Worm (Caenorhabditis elegans) whole organism, young adult: ENCODE results near the gene srw-99.

Experiments used
- C06A6.2 ChIP-seq: fragments of 200-800 bp; sonication (Bioruptor generic); conservative IDR thresholded peaks from 2 replicates; pipeline ENCODE4 v1.3.6; 2022; ENCODE audit warnings: missing genetic modification characterization, missing compliant biosample characterization
- F37B4.10 ChIP-seq: fragments of 200-800 bp; sonication (Bioruptor generic); IDR thresholded peaks from 2 replicates; pipeline ENCODE4 v1.3.6; 2022; ENCODE audit warnings: missing genetic modification characterization, missing compliant biosample characterization
- F49E8.2 ChIP-seq: sonication (generic microtip); optimal IDR thresholded peaks from 3 replicates; lab custom pipeline; 2017; ENCODE audit warnings: missing genetic modification characterization, mild to moderate bottlenecking, missing compliant biosample characterization, antibody characterized with exemption, moderate library complexity; ENCODE audit not compliant: insufficient read depth
- F52B5.7 ChIP-seq: sonication (generic microtip); optimal IDR thresholded peaks from 2 replicates; lab custom pipeline; 2016; ENCODE audit warnings: mild to moderate bottlenecking, missing genetic modification characterization, missing compliant biosample characterization
- K12H6.12 ChIP-seq: fragments of 200-800 bp; sonication (Bioruptor generic); optimal IDR thresholded peaks from 2 replicates; lab custom pipeline; 2018; ENCODE audit warnings: mild to moderate bottlenecking, missing genetic modification characterization, missing compliant biosample characterization
- T26A5.8 ChIP-seq: sonication (generic microtip); optimal IDR thresholded peaks from 2 replicates; lab custom pipeline; 2016; ENCODE audit warnings: missing genetic modification characterization, missing compliant biosample characterization
- Y53F4B.3 ChIP-seq: fragments of 200-800 bp; sonication (Bioruptor generic); IDR thresholded peaks from 2 replicates; pipeline ENCODE4 v1.3.6; 2022; ENCODE audit warnings: missing genetic modification reagents, missing genetic modification characterization, missing compliant biosample characterization
- Y53G8AR.9 ChIP-seq: fragments of 200-800 bp; sonication (Bioruptor generic); conservative IDR thresholded peaks from 2 replicates; pipeline ENCODE4 v1.3.6; 2022; ENCODE audit warnings: missing genetic modification reagents, missing genetic modification characterization, missing compliant biosample characterization
- Y56A3A.18 ChIP-seq: fragments of 200-800 bp; sonication (Bioruptor generic); IDR thresholded peaks from 2 replicates; pipeline ENCODE4 v1.3.6; 2022; ENCODE audit warnings: missing genetic modification reagents, missing genetic modification characterization, missing compliant biosample characterization
- aptf-2 ChIP-seq: fragments of 200-800 bp; sonication (Bioruptor generic); conservative IDR thresholded peaks from 2 replicates; pipeline ENCODE4 v1.3.6; 2022; ENCODE audit warnings: missing genetic modification reagents, missing genetic modification characterization, missing compliant biosample characterization
- attf-6 ChIP-seq: fragments of 200-800 bp; sonication (Bioruptor generic); IDR thresholded peaks from 2 replicates; pipeline ENCODE4 v1.3.6; 2022; ENCODE audit warnings: missing genetic modification reagents, missing genetic modification characterization, missing compliant biosample characterization
- bed-2 ChIP-seq: fragments of 200-800 bp; sonication (Bioruptor generic); IDR thresholded peaks from 2 replicates; pipeline ENCODE4 v1.3.6; 2022; ENCODE audit warnings: missing genetic modification reagents, missing genetic modification characterization, missing compliant biosample characterization
- cebp-2 ChIP-seq: fragments of 200-800 bp; sonication (Bioruptor generic); IDR thresholded peaks from 2 replicates; pipeline ENCODE4 v1.3.6; 2022; ENCODE audit warnings: missing genetic modification characterization, missing compliant biosample characterization
- ceh-40 ChIP-seq: fragments of 200-800 bp; sonication (Bioruptor generic); IDR thresholded peaks from 2 replicates; pipeline ENCODE4 v1.3.6; 2022; ENCODE audit warnings: missing genetic modification characterization, missing compliant biosample characterization
- ceh-58 ChIP-seq: fragments of 200-800 bp; sonication (Bioruptor generic); IDR thresholded peaks from 2 replicates; pipeline ENCODE4 v1.3.6; 2022; ENCODE audit warnings: missing genetic modification characterization, missing compliant biosample characterization
- ceh-79 ChIP-seq: sonication (generic microtip); optimal IDR thresholded peaks from 2 replicates; lab custom pipeline; 2017; ENCODE audit warnings: mild to moderate bottlenecking, missing genetic modification characterization, missing compliant biosample characterization
- ceh-91 ChIP-seq: fragments of 200-800 bp; sonication (Bioruptor generic); IDR thresholded peaks from 2 replicates; pipeline ENCODE4 v1.3.6; 2022; ENCODE audit warnings: missing genetic modification reagents, missing genetic modification characterization, missing compliant biosample characterization
- dox-1 ChIP-seq: fragments of 200-800 bp; sonication (Bioruptor generic); IDR thresholded peaks from 2 replicates; pipeline ENCODE4 v1.3.6; 2022; ENCODE audit warnings: missing genetic modification reagents, missing genetic modification characterization, missing compliant biosample characterization
- him-1 ChIP-seq: sonication (generic microtip); optimal IDR thresholded peaks from 2 replicates; lab custom pipeline; 2016; ENCODE audit warnings: missing genotype, missing genetic modification reagents, missing genetic modification characterization, missing compliant biosample characterization
- let-607 ChIP-seq, 2 experiments: fragments of 200-800 bp in 1 of 2; sonication (Bioruptor generic) in 1 of 2; sonication (generic microtip) in 1 of 2; optimal IDR thresholded peaks; 2 replicates each; lab custom pipeline; 2016 to 2018; ENCODE audit warnings: mild to moderate bottlenecking in 2 of 2, missing compliant biosample characterization in 2 of 2, missing genetic modification characterization in 2 of 2, moderate library complexity in 2 of 2, missing genotype in 1 of 2
- lin-54 ChIP-seq: fragments of 200-800 bp; sonication (Bioruptor generic); optimal IDR thresholded peaks from 2 replicates; lab custom pipeline; 2018; ENCODE audit warnings: mild to moderate bottlenecking, missing genetic modification characterization, missing compliant biosample characterization
- madf-10 ChIP-seq: sonication (generic microtip); optimal IDR thresholded peaks from 2 replicates; lab custom pipeline; 2016; ENCODE audit warnings: mild to moderate bottlenecking, missing genetic modification characterization, missing compliant biosample characterization
- nhr-120 ChIP-seq: fragments of 200-800 bp; sonication (Bioruptor generic); IDR thresholded peaks from 2 replicates; pipeline ENCODE4 v1.3.6; 2022; ENCODE audit warnings: missing genetic modification characterization, missing compliant biosample characterization
- sea-2 ChIP-seq: fragments of 200-800 bp; sonication (Bioruptor generic); IDR thresholded peaks from 2 replicates; pipeline ENCODE4 v1.3.6; 2022; ENCODE audit warnings: missing genetic modification characterization, missing compliant biosample characterization
- snpc-4 ChIP-seq, 5 experiments: fragments of 150-350 bp in 1 of 5; sonication (generic microtip) in 4 of 5; optimal IDR thresholded peaks; 2 replicates each; lab custom pipeline; 2014 to 2018; ENCODE audit warnings: missing genetic modification characterization in 5 of 5, missing biosample characterization in 3 of 5, antibody characterized with exemption in 2 of 5, mild to moderate bottlenecking in 2 of 5, missing compliant biosample characterization in 2 of 5, missing genotype in 2 of 5, moderate library complexity in 2 of 5, missing genetic modification reagents in 1 of 5
- ztf-18 ChIP-seq: sonication (generic microtip); optimal IDR thresholded peaks from 2 replicates; lab custom pipeline; 2016; ENCODE audit warnings: missing genotype, mild to moderate bottlenecking, missing genetic modification characterization, missing compliant biosample characterization
- ztf-25 ChIP-seq: fragments of 200-800 bp; sonication (Bioruptor generic); IDR thresholded peaks from 2 replicates; pipeline ENCODE4 v1.3.6; 2022; ENCODE audit warnings: missing genetic modification reagents, missing genetic modification characterization, missing compliant biosample characterization
- ztf-26 ChIP-seq: sonication (generic microtip); optimal IDR thresholded peaks from 2 replicates; lab custom pipeline; 2017; ENCODE audit warnings: missing genetic modification characterization, missing compliant biosample characterization
- ztf-3 ChIP-seq: fragments of 200-800 bp; sonication (Bioruptor generic); optimal IDR thresholded peaks from 2 replicates; lab custom pipeline; 2018; ENCODE audit warnings: mild to moderate bottlenecking, missing genetic modification characterization, missing compliant biosample characterization
- ztf-6 ChIP-seq: fragments of 200-800 bp; sonication (Bioruptor generic); IDR thresholded peaks from 2 replicates; pipeline ENCODE4 v1.3.6; 2022; ENCODE audit warnings: missing genetic modification reagents, missing genetic modification characterization, missing compliant biosample characterization

The srw-99 gene

ce11 chrV:1725353-1725752, 16.8 kb downstream of the srw-99 start, which contains the start of gene sri-27:
Gene sri-27 (plus strand): TSS chrV:1725653.
- TF ChIP-seq madf-10 (tag; lab: Kevin White, UChicago) (no peak), T26A5.8 (tag; lab: Kevin White, UChicago) (no peak), let-607 (tag; optimal IDR thresholded peaks at IDR 0.05; lab: Kevin White, UChicago) (no peak), ceh-40 (GFP tag; lab: Robert Waterston, UW) (no peak)

- TF ChIP-seq dox-1 (GFP tag; lab: Robert Waterston, UW) (no peak), ztf-26 (tag; lab: Kevin White, UChicago) (no peak), ceh-79 (tag; lab: Kevin White, UChicago) (no peak), cebp-2 (GFP tag; lab: Robert Waterston, UW) (no peak), ceh-91 (GFP tag; lab: Robert Waterston, UW) (no peak), F52B5.7 (no peak), lin-54 (GFP tag; lab: Kevin White, UChicago) (no peak), ztf-6 (GFP tag; lab: Robert Waterston, UW) (no peak), ztf-25 (no peak), K12H6.12 (tag; lab: Kevin White, UChicago) (no peak), T26A5.8 (tag; lab: Kevin White, UChicago) (no peak), F37B4.10 (GFP tag; lab: Robert Waterston, UW) (no peak), Y53F4B.3 (no peak), F49E8.2 (tag; lab: Kevin White, UChicago) (no peak)
These were observed 23.4 kb downstream of the srw-99 start, which contains the start of gene gst-21 for ce11 chrV:1731918-1732317. Gene gst-21 (minus strand): TSS chrV:1732018.

ce11 chrV:1734569-1734968, 26.0 kb downstream of the srw-99 start, which contains the start of gene str-160:
Gene str-160 (plus strand): TSS chrV:1734869.
- TF ChIP-seq aptf-2 (GFP tag; lab: Robert Waterston, UW): no peak
- no peak for TF ChIP-seq him-1 (tag; lab: Kevin White, UChicago)
- TF ChIP-seq snpc-4 (GFP tag; optimal IDR thresholded peaks at IDR 0.05; lab: Kevin White, UChicago): no peak
- no peak for TF ChIP-seq snpc-4 (tag; optimal IDR thresholded peaks at IDR 0.05; lab: Kevin White, UChicago)
- TF ChIP-seq nhr-120 (GFP tag; lab: Robert Waterston, UW): no peak
- no peak for TF ChIP-seq ceh-58
- no peak for TF ChIP-seq ztf-18 (tag; lab: Kevin White, UChicago)
- TF ChIP-seq madf-10 (tag; lab: Kevin White, UChicago): no peak
- TF ChIP-seq F37B4.10 (GFP tag; lab: Robert Waterston, UW): no peak

ce11 chrV:1741074-1741473, 32.5 kb downstream of the srw-99 start, which contains the start of gene srab-25:
Gene srab-25 (minus strand): TSS chrV:1741174.
- TF ChIP-seq dox-1 (GFP tag; lab: Robert Waterston, UW) (no peak), Y56A3A.18 (GFP tag; lab: Robert Waterston, UW) (no peak), sea-2 (GFP tag; lab: Robert Waterston, UW) (no peak), Y53G8AR.9 (GFP tag; lab: Robert Waterston, UW) (no peak), bed-2 (GFP tag; lab: Robert Waterston, UW) (no peak), attf-6 (no peak), ceh-91 (GFP tag; lab: Robert Waterston, UW) (no peak), nhr-120 (GFP tag; lab: Robert Waterston, UW) (no peak), ztf-6 (GFP tag; lab: Robert Waterston, UW) (no peak), ztf-3 (GFP tag; lab: Kevin White, UChicago) (no peak), ceh-40 (GFP tag; lab: Robert Waterston, UW) (no peak), C06A6.2 (GFP tag; lab: Robert Waterston, UW) (no peak)
